Worm (Caenorhabditis elegans): ENCODE data around the gene F13C5.3.
A peak's percentile ranks its signal among the peaks of the same experiment; 100 is the strongest.

DNA sequence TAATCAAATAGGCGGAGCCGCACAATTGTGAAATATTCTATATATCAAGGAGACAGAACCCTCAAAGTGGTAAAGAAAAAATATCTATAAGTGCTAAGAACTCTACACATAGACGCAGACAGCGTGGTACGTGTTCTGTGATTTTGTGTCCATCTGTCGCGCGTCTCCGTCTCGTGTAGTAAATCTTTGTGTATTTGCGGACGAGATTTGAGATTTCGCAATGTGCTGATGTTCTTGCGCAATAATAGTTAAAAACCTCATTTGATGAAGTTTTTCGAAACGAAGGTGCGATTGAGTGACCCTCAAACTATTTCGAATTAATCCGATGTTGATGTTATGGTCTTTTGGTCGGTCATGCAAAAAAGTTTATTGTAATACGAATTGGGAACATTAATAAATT lies 26.1 kb downstream of the F13C5.3 start:
- no peak for TF ChIP-seq aly-2 (tag; optimal IDR thresholded peaks at IDR 0.05)
- TF ChIP-seq nhr-237 (tag; optimal IDR thresholded peaks at IDR 0.05), result no peak
- TF ChIP-seq nhr-11 (tag; optimal IDR thresholded peaks at IDR 0.05), result no peak
- no peak for TF ChIP-seq elt-1 (tag; optimal IDR thresholded peaks at IDR 0.05)
- TF ChIP-seq egl-27 (tag; optimal IDR thresholded peaks at IDR 0.05), result no peak
- peak; percentile 38 for TF ChIP-seq ceh-28 (tag; optimal IDR thresholded peaks at IDR 0.05)

Data from whole organism, L3 larva.